Worm (Caenorhabditis elegans): Measurements from ENCODE around the gene gldi-11.

The gldi-11 gene

DNA sequence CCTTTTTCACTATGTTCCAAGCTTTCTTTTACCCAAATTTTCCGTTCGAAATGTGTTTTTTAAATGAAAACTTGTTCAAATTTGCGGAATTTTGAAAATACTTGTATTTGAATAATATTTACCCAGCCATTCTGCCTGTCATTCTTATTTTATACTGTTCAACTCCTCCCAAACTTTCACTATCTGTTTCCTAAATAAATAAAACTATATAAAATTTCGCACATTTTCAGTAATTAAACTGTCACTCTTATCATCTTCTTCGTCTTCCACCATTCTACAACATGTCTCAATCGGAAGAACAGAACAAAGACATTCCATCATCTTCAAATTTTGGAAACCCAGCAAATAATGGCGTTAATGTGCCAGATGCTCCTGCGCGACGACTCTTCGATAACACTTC lies 40.8 kb downstream of the gldi-11 start, which contains the start of gene btbd-10 (continued):
- peak; percentile 38 for TF ChIP-seq nhr-28 (tag; optimal IDR thresholded peaks at IDR 0.05)
- peak; percentile 81 for TF ChIP-seq php-3 (GFP tag; IDR thresholded peaks at IDR 0.05)
- TF ChIP-seq dmd-6 (GFP tag; IDR thresholded peaks at IDR 0.05), result peak; percentile 28; the same call in 1 of the 2 replicates
- TF ChIP-seq mep-1 (tag; optimal IDR thresholded peaks at IDR 0.05), result no peak
- 0 out of 2 replicates have a peak, but pooled peaks have one; percentile 14 for TF ChIP-seq lin-1 (GFP tag; IDR thresholded peaks at IDR 0.05)
- TF ChIP-seq nhr-41 (GFP tag; IDR thresholded peaks at IDR 0.05), result no peak
- no peak for TF ChIP-seq zip-11 (GFP tag; IDR thresholded peaks at IDR 0.05)
- TF ChIP-seq Y105C5A.15 (GFP tag; IDR thresholded peaks at IDR 0.05), result no peak
- no peak for TF ChIP-seq rbr-2 (tag; optimal IDR thresholded peaks at IDR 0.05)
- TF ChIP-seq spr-1 (tag; optimal IDR thresholded peaks at IDR 0.05), result no peak
- TF ChIP-seq F26F4.8 (GFP tag; conservative IDR thresholded peaks at IDR 0.05), result no peak

DNA sequence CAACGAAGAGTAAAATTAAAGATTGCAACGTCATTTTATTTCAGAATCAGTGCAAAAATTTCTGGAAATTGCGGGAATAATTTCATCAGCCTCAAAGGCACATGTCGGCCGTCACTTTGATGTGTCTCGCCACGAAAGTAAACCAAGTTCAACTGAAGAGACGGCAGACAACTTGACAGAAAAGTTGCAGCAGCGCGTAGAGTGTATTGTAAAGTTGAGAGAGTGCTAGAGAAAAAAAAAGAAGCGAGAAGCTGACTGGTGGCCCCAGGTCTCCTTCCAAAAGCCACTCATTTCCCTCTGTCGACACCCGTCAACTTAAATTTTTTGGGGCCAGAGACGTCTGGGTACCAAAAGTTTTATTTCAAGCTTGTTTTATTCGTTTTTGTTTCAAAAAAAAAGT lies 41.3 kb downstream of the gldi-11 start:
- no peak for TF ChIP-seq nhr-237 (tag; optimal IDR thresholded peaks at IDR 0.05)
- peak; percentile 56 for TF ChIP-seq dpl-1 (GFP tag; optimal IDR thresholded peaks at IDR 0.05)
- TF ChIP-seq mep-1 (tag; optimal IDR thresholded peaks at IDR 0.05), result peak; percentile 78
- no peak for TF ChIP-seq lin-39 (tag; optimal IDR thresholded peaks at IDR 0.05)
- TF ChIP-seq nhr-111 (GFP tag; optimal IDR thresholded peaks at IDR 0.05), result no peak
- no peak for TF ChIP-seq lin-15B (tag; optimal IDR thresholded peaks at IDR 0.05)
- TF ChIP-seq ceh-44 (GFP tag; IDR thresholded peaks at IDR 0.05), result no peak
- no peak for TF ChIP-seq Y105C5A.15 (GFP tag; IDR thresholded peaks at IDR 0.05)
- no peak for TF ChIP-seq ztf-7 (tag; optimal IDR thresholded peaks at IDR 0.05)
- TF ChIP-seq lin-38 (GFP tag; IDR thresholded peaks at IDR 0.05), result peak; percentile 74
- peak; percentile 37; the same call in 1 of the 2 replicates for TF ChIP-seq pha-4 (GFP tag; IDR thresholded peaks at IDR 0.05)
- TF ChIP-seq pha-4 (tag; optimal IDR thresholded peaks at IDR 0.05), result peak; percentile 23
- TF ChIP-seq mes-2 (tag; optimal IDR thresholded peaks at IDR 0.05; ENCODE audit: poor library complexity, severe bottlenecking), result peak; percentile 79
- no peak for TF ChIP-seq nhr-25 (tag; optimal IDR thresholded peaks at IDR 0.05; ENCODE audit: borderline replicate concordance, insufficient read depth)
- TF ChIP-seq nhr-11 (tag; optimal IDR thresholded peaks at IDR 0.05), result peak; percentile 71
- TF ChIP-seq T26A8.4 (GFP tag; IDR thresholded peaks at IDR 0.05), result 0 out of 2 replicates have a peak, but pooled peaks have one; percentile 37
- TF ChIP-seq rbr-2 (tag; optimal IDR thresholded peaks at IDR 0.05), result peak; percentile 64
- no peak for TF ChIP-seq aha-1 (tag)
- no peak for TF ChIP-seq zag-1 (tag; optimal IDR thresholded peaks at IDR 0.05)
- TF ChIP-seq hlh-11 (tag; optimal IDR thresholded peaks at IDR 0.05), result peak; percentile 83
- TF ChIP-seq daf-8 (GFP tag; IDR thresholded peaks at IDR 0.05), result no peak
- 0 out of 2 replicates have a peak, but pooled peaks have one; percentile 11 for TF ChIP-seq set-16 (GFP tag; IDR thresholded peaks at IDR 0.05)
- no peak for TF ChIP-seq sdz-12 (GFP tag; optimal IDR thresholded peaks at IDR 0.05)
- TF ChIP-seq D1046.2 (GFP tag; IDR thresholded peaks at IDR 0.05), result no peak
- TF ChIP-seq madf-5 (GFP tag; IDR thresholded peaks at IDR 0.05), result no peak
- peak in 1 of 2 experiments; percentile 16 for TF ChIP-seq daf-16 (GFP tag; optimal IDR thresholded peaks at IDR 0.05)
- peak; percentile 64 for TF ChIP-seq daf-16 (tag; optimal IDR thresholded peaks at IDR 0.05)
- TF ChIP-seq unc-62 (GFP tag; optimal IDR thresholded peaks at IDR 0.05 in 1 of 2), result peak in 1 of 2 experiments; percentile 98
- no peak for TF ChIP-seq unc-62 (tag; optimal IDR thresholded peaks at IDR 0.05)
- no peak for TF ChIP-seq nhr-41 (GFP tag; IDR thresholded peaks at IDR 0.05)
- no peak for TF ChIP-seq dmd-8 (GFP tag; IDR thresholded peaks at IDR 0.05)
- TF ChIP-seq F10B5.3 (tag; optimal IDR thresholded peaks at IDR 0.05), result no peak
- TF ChIP-seq zfp-3 (GFP tag; conservative IDR thresholded peaks at IDR 0.05), result no peak
- no peak for TF ChIP-seq lin-1 (GFP tag; IDR thresholded peaks at IDR 0.05)
- TF ChIP-seq R02D3.7 (tag; optimal IDR thresholded peaks at IDR 0.05), result no peak
- TF ChIP-seq egl-43 (GFP tag; IDR thresholded peaks at IDR 0.05), result no peak
- TF ChIP-seq fos-1 (tag; optimal IDR thresholded peaks at IDR 0.05), result no peak
- peak; percentile 68; the same call in 1 of the 2 replicates for TF ChIP-seq arid-1 (GFP tag; conservative IDR thresholded peaks at IDR 0.05)
- peak; percentile 37 to 86 for TF ChIP-seq mdl-1 (tag; optimal IDR thresholded peaks at IDR 0.05)
- TF ChIP-seq Y5F2A.4 (GFP tag; optimal IDR thresholded peaks at IDR 0.05), result no peak
- peak; percentile 66; the same call in 1 of the 2 replicates for TF ChIP-seq ceh-20 (GFP tag; IDR thresholded peaks at IDR 0.05)
- TF ChIP-seq php-3 (GFP tag; IDR thresholded peaks at IDR 0.05), result 0 out of 2 replicates have a peak, but pooled peaks have one; percentile 37
- TF ChIP-seq nhr-102 (tag; optimal IDR thresholded peaks at IDR 0.05), result peak; percentile 11
- TF ChIP-seq tag-97 (GFP tag; IDR thresholded peaks at IDR 0.05), result no peak
- TF ChIP-seq snpc-4 (tag; optimal IDR thresholded peaks at IDR 0.05), result peak; percentile 7
